Fruit fly (Drosophila melanogaster) Kc167 (cell line): ENCODE results near the gene robl37BC.

Source experiments
- Myc ChIP-seq: fragments of >200 bp; optimal IDR thresholded peaks from 2 replicates; lab custom pipeline; 2017; ENCODE audit warnings: missing external identifiers
- Sin3A ChIP-seq: fragments of >200 bp; optimal IDR thresholded peaks from 2 replicates; lab custom pipeline; 2018; ENCODE audit warnings: missing external identifiers
- h ChIP-seq: fragments of >200 bp; optimal IDR thresholded peaks from 3 replicates; lab custom pipeline; 2018; ENCODE audit warnings: missing external identifiers
- insv ChIP-seq: fragments of >200 bp; optimal IDR thresholded peaks from 3 replicates; lab custom pipeline; 2018; ENCODE audit warnings: missing external identifiers
- psq ChIP-seq: fragments of >200 bp; optimal IDR thresholded peaks from 2 replicates; lab custom pipeline; 2017; ENCODE audit warnings: missing external identifiers

DNA sequence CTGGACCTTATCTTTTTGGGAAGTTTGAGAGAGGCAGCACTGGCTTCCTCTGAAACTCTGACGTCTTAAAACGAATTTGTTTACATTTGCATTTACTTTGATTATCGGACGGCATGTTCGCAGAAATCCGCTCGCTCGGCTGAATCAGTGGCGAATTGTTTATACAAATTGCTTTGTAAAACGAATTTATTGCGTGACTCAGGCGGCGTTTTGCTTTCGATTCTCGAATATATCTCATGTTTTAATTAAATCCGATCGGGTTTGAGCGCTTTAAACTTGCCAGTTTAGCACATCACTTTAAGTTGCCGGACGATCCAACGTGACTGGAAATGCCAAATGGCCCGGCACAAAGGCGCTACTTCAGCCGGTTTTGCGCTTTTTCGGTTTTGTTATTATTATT is 26.5 kb upstream of the robl37BC start:
- no peak for TF ChIP-seq insv (lab: Kevin White, UChicago)
- TF ChIP-seq psq = no peak
- TF ChIP-seq Myc (lab: Kevin White, UChicago) = no peak
- no peak for TF ChIP-seq h
- no peak for TF ChIP-seq Sin3A
